Worm (Caenorhabditis elegans): ENCODE measurements around the gene nhr-263.

The nhr-263 gene

DNA sequence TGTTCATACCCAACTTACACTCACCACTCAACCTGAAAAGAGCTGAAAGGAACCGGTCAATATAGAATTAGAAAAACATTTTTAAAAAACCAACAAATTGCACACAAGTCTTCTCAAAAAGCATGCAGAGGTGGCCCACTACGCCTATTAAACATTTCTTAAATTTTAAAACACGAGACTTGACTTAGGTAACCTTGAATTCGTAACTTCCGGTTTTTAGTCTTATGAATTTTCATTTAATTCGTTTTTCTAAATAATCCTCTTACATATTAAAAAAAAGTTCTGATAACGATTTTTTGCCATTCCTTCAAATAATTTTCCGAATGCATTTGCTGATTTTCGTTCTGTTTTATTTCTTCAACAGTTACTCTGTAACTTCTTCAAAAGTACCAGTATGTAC lies 13.8 kb downstream of the nhr-263 start, which contains the start of gene clec-7:
Gene clec-7 (plus strand): TSS at position 301 of the 400 bp plus-strand sequence.
- TF ChIP-seq nhr-237 (tag; optimal IDR thresholded peaks at IDR 0.05) (no peak), duxl-1 (tag; optimal IDR thresholded peaks at IDR 0.05; ENCODE audit: poor library complexity) (no peak), lsy-2 (tag; optimal IDR thresholded peaks at IDR 0.05) (no peak), fkh-10 (GFP tag; optimal IDR thresholded peaks at IDR 0.05) (no peak), unc-62 (GFP tag; optimal IDR thresholded peaks at IDR 0.05 in 1 of 2) (peak in 1 of 2 experiments; percentile 43), unc-62 (tag; optimal IDR thresholded peaks at IDR 0.05) (no peak), dpl-1 (GFP tag; optimal IDR thresholded peaks at IDR 0.05) (no peak), Y48G9A.11 (GFP tag; IDR thresholded peaks at IDR 0.05) (no peak), nhr-48 (tag; optimal IDR thresholded peaks at IDR 0.05) (no peak)

- TF ChIP-seq spr-1 (tag; optimal IDR thresholded peaks at IDR 0.05) (no peak), ceh-32 (tag; optimal IDR thresholded peaks at IDR 0.05; ENCODE audit: poor library complexity) (no peak), daf-19 (GFP tag; conservative IDR thresholded peaks at IDR 0.05) (no peak), D1046.2 (GFP tag; IDR thresholded peaks at IDR 0.05) (no peak), tra-1 (GFP tag; IDR thresholded peaks at IDR 0.05) (no peak), dve-1 (tag; optimal IDR thresholded peaks at IDR 0.05; ENCODE audit: insufficient read depth) (no peak), hmg-1.1 (GFP tag; IDR thresholded peaks at IDR 0.05) (no peak), daf-16 (GFP tag; optimal IDR thresholded peaks at IDR 0.05) (no peak), daf-16 (tag; optimal IDR thresholded peaks at IDR 0.05) (no peak)
Observed at ce11 chrV:7326928-7327327, 14.9 kb downstream of the nhr-263 start, which contains the start of gene F10G2.4. Gene F10G2.4, plus strand, starts transcription at chrV:7327228.

ce11 chrV:7325285-7325684 lies 16.6 kb downstream of the nhr-263 start, which contains the start of gene srx-92:
Gene srx-92, minus strand, starts transcription at chrV:7325385.
- TF ChIP-seq ZK337.2 (GFP tag; IDR thresholded peaks at IDR 0.05): no peak
- no peak for TF ChIP-seq daf-8 (GFP tag; IDR thresholded peaks at IDR 0.05)
- no peak for TF ChIP-seq vab-7 (GFP tag; IDR thresholded peaks at IDR 0.05)
- no peak for TF ChIP-seq zip-11 (GFP tag; IDR thresholded peaks at IDR 0.05)
- TF ChIP-seq lin-29 (GFP tag; IDR thresholded peaks at IDR 0.05): no peak
- no peak for TF ChIP-seq unc-62 (GFP tag; optimal IDR thresholded peaks at IDR 0.05 in 1 of 2)
- TF ChIP-seq unc-62 (tag; optimal IDR thresholded peaks at IDR 0.05): no peak
- no peak for TF ChIP-seq hlh-11 (tag; optimal IDR thresholded peaks at IDR 0.05)
- no peak for TF ChIP-seq F26F4.8 (GFP tag; conservative IDR thresholded peaks at IDR 0.05)
- TF ChIP-seq rbr-2 (tag; optimal IDR thresholded peaks at IDR 0.05): no peak
- TF ChIP-seq madf-5 (GFP tag; IDR thresholded peaks at IDR 0.05): no peak
- TF ChIP-seq nhr-102 (tag; optimal IDR thresholded peaks at IDR 0.05): no peak
- no peak for TF ChIP-seq snpc-4 (tag; optimal IDR thresholded peaks at IDR 0.05)
- TF ChIP-seq fos-1 (tag; optimal IDR thresholded peaks at IDR 0.05): no peak
- no peak for TF ChIP-seq pha-4 (GFP tag; IDR thresholded peaks at IDR 0.05)
- no peak for TF ChIP-seq pha-4 (tag; optimal IDR thresholded peaks at IDR 0.05)
- no peak for TF ChIP-seq ama-1 (optimal IDR thresholded peaks at IDR 0.05)
- TF ChIP-seq ceh-62 (tag; optimal IDR thresholded peaks at IDR 0.05): no peak
- no peak for TF ChIP-seq egl-27 (tag; optimal IDR thresholded peaks at IDR 0.05)
- TF ChIP-seq hlh-30 (tag; optimal IDR thresholded peaks at IDR 0.05; ENCODE audit: insufficient read depth): no peak
- TF ChIP-seq mes-2 (tag; optimal IDR thresholded peaks at IDR 0.05; ENCODE audit: poor library complexity, severe bottlenecking): no peak

ce11 chrV:7321915-7322314 lies 19.9 kb downstream of the nhr-263 start, which contains the start of gene F10G2.10:
Gene F10G2.10, plus strand, starts transcription at chrV:7322215.
- peak in 1 of 2 experiments; percentile 39 for TF ChIP-seq unc-62 (GFP tag; optimal IDR thresholded peaks at IDR 0.05 in 1 of 2)
- no peak for TF ChIP-seq unc-62 (tag; optimal IDR thresholded peaks at IDR 0.05)
- TF ChIP-seq lir-3 (tag; optimal IDR thresholded peaks at IDR 0.05): no peak
- no peak for TF ChIP-seq dmd-9 (GFP tag; IDR thresholded peaks at IDR 0.05)
